Fruit fly (Drosophila melanogaster) whole organism, wandering third instar larva: Measurements from ENCODE around the gene Mst89B.

Experiments used
- Hr78 ChIP-seq: fragments of >200 bp; optimal IDR thresholded peaks from 2 replicates; lab custom pipeline; 2017; ENCODE audit warnings: missing biosample characterization, missing genetic modification characterization
- Rel ChIP-seq, 2 experiments: fragments of 200-800 bp; sonication (Bioruptor generic) in 1 of 2; optimal IDR thresholded peaks; 2 replicates in 1 of 2; 3 replicates in 1 of 2; lab custom pipeline; 2016 to 2019; ENCODE audit warnings: mild to moderate bottlenecking in 2 of 2, missing biosample characterization in 2 of 2, missing genetic modification characterization in 2 of 2, moderate library complexity in 1 of 2
- br ChIP-seq: fragments of 200-800 bp; sonication (Bioruptor generic); optimal IDR thresholded peaks from 2 replicates; lab custom pipeline; 2016; ENCODE audit warnings: missing biosample characterization, missing genetic modification characterization
- foxo ChIP-seq, 2 experiments: fragments of 200-800 bp; sonication (Bioruptor generic); optimal IDR thresholded peaks; 2 replicates in 1 of 2; 3 replicates in 1 of 2; lab custom pipeline; 2016 to 2017; ENCODE audit warnings: missing biosample characterization in 2 of 2, missing genetic modification characterization in 2 of 2
- fru ChIP-seq: fragments of 200-800 bp; sonication (Bioruptor generic); optimal IDR thresholded peaks from 3 replicates; lab custom pipeline; 2016; ENCODE audit warnings: missing biosample characterization, mild to moderate bottlenecking, missing genetic modification characterization
- jim ChIP-seq: fragments of 175-275, 200-325 bp; sonication (Bioruptor generic); optimal IDR thresholded peaks from 2 replicates; lab custom pipeline; 2016; ENCODE audit warnings: missing biosample characterization, mild to moderate bottlenecking, missing genetic modification characterization
- sage ChIP-seq: fragments of 200-800 bp; sonication (Bioruptor generic); optimal IDR thresholded peaks from 2 replicates; lab custom pipeline; 2016; ENCODE audit warnings: missing biosample characterization, mild to moderate bottlenecking, missing genetic modification characterization
- usp ChIP-seq: fragments of >200 bp; optimal IDR thresholded peaks from 2 replicates; lab custom pipeline; 2017; ENCODE audit warnings: missing biosample characterization, missing genetic modification characterization
- woc ChIP-seq: sonication (Bioruptor generic); optimal IDR thresholded peaks from 2 replicates; lab custom pipeline; 2016; ENCODE audit warnings: missing biosample characterization, mild to moderate bottlenecking, missing genetic modification characterization

- TF ChIP-seq jim (GFP tag; lab: Kevin White, UChicago) (peak; percentile 93), woc (GFP tag; lab: Kevin White, UChicago) (peak; percentile 89), usp (GFP tag; lab: Kevin White, UChicago) (no peak), Rel (GFP tag; optimal IDR thresholded peaks at IDR 0.05; lab: Kevin White, UChicago) (peak; percentile 87), Rel (tag; optimal IDR thresholded peaks at IDR 0.05; lab: Kevin White, UChicago) (peak; percentile 90), Hr78 (no peak), sage (GFP tag; lab: Kevin White, UChicago) (peak; percentile 57), foxo (GFP tag; optimal IDR thresholded peaks at IDR 0.05; lab: Kevin White, UChicago) (peak; percentile 45 to 86), fru (GFP tag; lab: Kevin White, UChicago) (peak; percentile 72), br (GFP tag; lab: Kevin White, UChicago) (peak; percentile 59)
Observed at dm6 chr3R:16249829-16250814, 16.7 kb upstream of the Mst89B start.
